Fruit fly (Drosophila melanogaster): ENCODE measurements around the gene bru3.

Gene bru3

dm6 chr3L:13513112-13513538, 290.1 kb downstream of the bru3 start, which contains the start of the genes Vps36 and Liprin-beta (continued):
- TF ChIP-seq HmgD (GFP tag; optimal IDR thresholded peaks at IDR 0.05) (peak; percentile 93), stc (GFP tag; IDR thresholded peaks at IDR 0.05) (peak; percentile 71; the same call in 1 of the 2 replicates), Max (GFP tag; optimal IDR thresholded peaks at IDR 0.05) (peak; percentile 93), CG8765 (GFP tag; IDR thresholded peaks at IDR 0.05) (peak; percentile 71), crp (GFP tag; optimal IDR thresholded peaks at IDR 0.05) (peak in 1 of 2 experiments; percentile 56), Nf-YC (tag; optimal IDR thresholded peaks at IDR 0.05) (no peak), CG15601 (tag; optimal IDR thresholded peaks at IDR 0.05) (no peak), CG9876 (GFP tag; optimal IDR thresholded peaks at IDR 0.05) (peak; percentile 83), CG13894 (tag; optimal IDR thresholded peaks at IDR 0.05) (no peak), hb (GFP tag; IDR thresholded peaks at IDR 0.05; ENCODE audit: partially characterized antibody) (peak; percentile 92), CG17829 (tag; optimal IDR thresholded peaks at IDR 0.05) (peak; percentile 91), PHDP (tag; optimal IDR thresholded peaks at IDR 0.05) (peak; percentile 81), CoRest (tag; optimal IDR thresholded peaks at IDR 0.05) (peak; percentile 92), wek (GFP tag; optimal IDR thresholded peaks at IDR 0.05) (peak; percentile 36), insv (GFP tag; optimal IDR thresholded peaks at IDR 0.05) (peak in 1 of 2 experiments; percentile 21), vvl (GFP tag; IDR thresholded peaks at IDR 0.05) (peak; percentile 86), sqz (GFP tag; optimal IDR thresholded peaks at IDR 0.05) (no peak), CG2889 (GFP tag; IDR thresholded peaks at IDR 0.05) (peak; percentile 86), slp2 (GFP tag; optimal IDR thresholded peaks at IDR 0.05) (peak; percentile 80), CG18476 (GFP tag; optimal IDR thresholded peaks at IDR 0.05) (peak; percentile 81), CG4730 (GFP tag; IDR thresholded peaks at IDR 0.05) (peak; percentile 86), CG17912 (GFP tag; optimal IDR thresholded peaks at IDR 0.05) (peak; percentile 24), ci (GFP tag; IDR thresholded peaks at IDR 0.05) (peak; percentile 83), E2f2 (GFP tag; IDR thresholded peaks at IDR 0.05) (peak; percentile 62; the same call in 1 of the 2 replicates), nau (GFP tag; optimal IDR thresholded peaks at IDR 0.05) (no peak), sc (optimal IDR thresholded peaks at IDR 0.05) (no peak), sc (GFP tag; optimal IDR thresholded peaks at IDR 0.05) (peak; percentile 66), E2f1 (GFP tag; IDR thresholded peaks at IDR 0.05) (peak; percentile 85), Hr3 (GFP tag; optimal IDR thresholded peaks at IDR 0.05) (peak; percentile 91), repo (GFP tag; optimal IDR thresholded peaks at IDR 0.05) (peak; percentile 74), Myb (GFP tag; optimal IDR thresholded peaks at IDR 0.05) (peak; percentile 72), run (tag; optimal IDR thresholded peaks at IDR 0.05) (peak; percentile 47), Lpt (GFP tag; optimal IDR thresholded peaks at IDR 0.05) (no peak), Xrp1 (GFP tag; IDR thresholded peaks at IDR 0.05) (peak; percentile 86), CG33557 (GFP tag; optimal IDR thresholded peaks at IDR 0.05) (peak; percentile 79), CG7928 (GFP tag; optimal IDR thresholded peaks at IDR 0.05) (peak; percentile 53), CG7556 (GFP tag; optimal IDR thresholded peaks at IDR 0.05) (peak; percentile 69), lola (GFP tag; optimal IDR thresholded peaks at IDR 0.05) (peak in 1 of 3 experiments; percentile 85), CG1529 (GFP tag; optimal IDR thresholded peaks at IDR 0.05) (no peak), CG14667 (GFP tag; IDR thresholded peaks at IDR 0.05) (peak; percentile 85), ash1 (GFP tag; optimal IDR thresholded peaks at IDR 0.05) (no peak), Dll (GFP tag; IDR thresholded peaks at IDR 0.05; ENCODE audit: partially characterized antibody) (peak; percentile 99), Hsf (GFP tag; optimal IDR thresholded peaks at IDR 0.05) (peak; percentile 96), CG15514 (GFP tag; optimal IDR thresholded peaks at IDR 0.05) (peak; percentile 76), CG4404 (GFP tag; IDR thresholded peaks at IDR 0.05) (peak; percentile 90), dmrt99B (tag; optimal IDR thresholded peaks at IDR 0.05) (no peak), vnd (GFP tag; IDR thresholded peaks at IDR 0.05; ENCODE audit: partially characterized antibody) (peak; percentile 97), Gsc (GFP tag; IDR thresholded peaks at IDR 0.05) (peak; percentile 30; the same call in 1 of the 2 replicates), CG11723 (GFP tag; optimal IDR thresholded peaks at IDR 0.05) (no peak), CG13123 (GFP tag; optimal IDR thresholded peaks at IDR 0.05) (peak; percentile 67)

Data from whole organism, embryonic.